Worm (Caenorhabditis elegans) whole organism, late embryonic: ENCODE data around the gene T13A10.2.
A peak's percentile ranks its signal among the peaks of the same experiment; 100 is the strongest.

ENCODE experiments used
- F13H6.1 ChIP-seq: sonication (generic microtip); optimal IDR thresholded peaks from 2 replicates; lab custom pipeline; 2016; ENCODE audit warnings: missing genetic modification characterization, missing compliant biosample characterization
- K02D7.2 ChIP-seq: sonication (generic microtip); optimal IDR thresholded peaks from 2 replicates; lab custom pipeline; 2017; ENCODE audit warnings: mild to moderate bottlenecking, missing genetic modification characterization, missing compliant biosample characterization
- T23F11.4 ChIP-seq: fragments of 200-800 bp; sonication (Bioruptor generic); optimal IDR thresholded peaks from 2 replicates; lab custom pipeline; 2018; ENCODE audit warnings: mild to moderate bottlenecking, missing genetic modification characterization, missing compliant biosample characterization
- ahr-1 ChIP-seq: sonication (generic microtip); optimal IDR thresholded peaks from 2 replicates; lab custom pipeline; 2016; ENCODE audit warnings: missing genetic modification characterization, missing compliant biosample characterization
- ama-1 ChIP-seq: fragments of 150-350 bp; optimal IDR thresholded peaks from 2 replicates; lab custom pipeline; 2014
- ceh-18 ChIP-seq: sonication (generic microtip); optimal IDR thresholded peaks from 2 replicates; lab custom pipeline; 2016; ENCODE audit warnings: missing genetic modification characterization, missing compliant biosample characterization
- ceh-19 ChIP-seq: fragments of 200-800 bp; sonication (Bioruptor generic); optimal IDR thresholded peaks from 2 replicates; lab custom pipeline; 2018; ENCODE audit warnings: mild to moderate bottlenecking, missing genetic modification characterization, missing compliant biosample characterization
- ceh-2 ChIP-seq: sonication (generic microtip); optimal IDR thresholded peaks from 2 replicates; lab custom pipeline; 2016; ENCODE audit warnings: missing genotype, missing genetic modification characterization, missing compliant biosample characterization
- ceh-24 ChIP-seq: sonication (generic microtip); optimal IDR thresholded peaks from 2 replicates; lab custom pipeline; 2016; ENCODE audit warnings: mild to moderate bottlenecking, missing genetic modification characterization, missing compliant biosample characterization
- ceh-31 ChIP-seq: sonication (generic microtip); optimal IDR thresholded peaks from 2 replicates; lab custom pipeline; 2016; ENCODE audit warnings: missing genetic modification characterization, missing compliant biosample characterization
- ceh-6 ChIP-seq: fragments of 200-800 bp; sonication (Bioruptor generic); optimal IDR thresholded peaks from 2 replicates; lab custom pipeline; 2018; ENCODE audit warnings: mild to moderate bottlenecking, missing genetic modification characterization, missing compliant biosample characterization
- ceh-9 ChIP-seq: sonication (generic microtip); optimal IDR thresholded peaks from 2 replicates; lab custom pipeline; 2016; ENCODE audit warnings: mild to moderate bottlenecking, missing genetic modification characterization, inconsistent platforms, missing compliant biosample characterization
- dmd-4 ChIP-seq: sonication (generic microtip); optimal IDR thresholded peaks from 2 replicates; lab custom pipeline; 2016; ENCODE audit warnings: borderline replicate concordance, missing genetic modification characterization, missing compliant biosample characterization
- dve-1 ChIP-seq: sonication (generic microtip); optimal IDR thresholded peaks from 2 replicates; lab custom pipeline; 2017; ENCODE audit warnings: antibody characterized with exemption, mild to moderate bottlenecking, missing genetic modification characterization, missing compliant biosample characterization
- elt-2 ChIP-seq: sonication (generic microtip); optimal IDR thresholded peaks from 2 replicates; lab custom pipeline; 2016; ENCODE audit warnings: missing genetic modification reagents, missing genetic modification characterization, missing compliant biosample characterization
- elt-4 ChIP-seq: sonication (generic microtip); optimal IDR thresholded peaks from 2 replicates; lab custom pipeline; 2016; ENCODE audit warnings: missing genetic modification characterization, missing compliant biosample characterization
- fax-1 ChIP-seq: sonication (generic microtip); optimal IDR thresholded peaks from 2 replicates; lab custom pipeline; 2016; ENCODE audit warnings: missing genotype, missing genetic modification characterization, missing compliant biosample characterization
- fkh-10 ChIP-seq: fragments of 150-350 bp; optimal IDR thresholded peaks from 2 replicates; lab custom pipeline; 2014; ENCODE audit warnings: missing biosample characterization, missing genetic modification reagents, missing genetic modification characterization
- hlh-13 ChIP-seq: fragments of 200-800 bp; sonication (Bioruptor generic); optimal IDR thresholded peaks from 2 replicates; lab custom pipeline; 2018; ENCODE audit warnings: mild to moderate bottlenecking, missing genetic modification characterization, missing compliant biosample characterization
- hlh-15 ChIP-seq: sonication (generic microtip); optimal IDR thresholded peaks from 2 replicates; lab custom pipeline; 2016; ENCODE audit warnings: missing genetic modification characterization, missing compliant biosample characterization
- hlh-30 ChIP-seq: sonication (generic microtip); optimal IDR thresholded peaks from 2 replicates; lab custom pipeline; 2017; ENCODE audit warnings: antibody characterized with exemption, missing genetic modification characterization, missing compliant biosample characterization; ENCODE audit not compliant: insufficient read depth
- hlh-6 ChIP-seq: sonication (generic microtip); optimal IDR thresholded peaks from 2 replicates; lab custom pipeline; 2016; ENCODE audit warnings: missing genotype, missing genetic modification characterization, missing compliant biosample characterization
- madf-2 ChIP-seq: sonication (generic microtip); optimal IDR thresholded peaks from 2 replicates; lab custom pipeline; 2017; ENCODE audit warnings: missing genetic modification characterization, missing compliant biosample characterization
- mec-3 ChIP-seq: sonication (generic microtip); optimal IDR thresholded peaks from 2 replicates; lab custom pipeline; 2016; ENCODE audit warnings: borderline replicate concordance, missing genetic modification characterization, missing compliant biosample characterization
- nfya-1 ChIP-seq: sonication (generic microtip); optimal IDR thresholded peaks from 2 replicates; lab custom pipeline; 2017; ENCODE audit warnings: missing genetic modification characterization, mild to moderate bottlenecking, missing compliant biosample characterization, antibody characterized with exemption, moderate library complexity
- nhr-11 ChIP-seq: fragments of 150-350 bp; optimal IDR thresholded peaks from 2 replicates; lab custom pipeline; 2014; ENCODE audit warnings: missing biosample characterization, missing genetic modification characterization
- pat-9 ChIP-seq: fragments of 200-800 bp; sonication (Bioruptor generic); optimal IDR thresholded peaks from 2 replicates; lab custom pipeline; 2018; ENCODE audit warnings: mild to moderate bottlenecking, missing genetic modification characterization, moderate library complexity, missing compliant biosample characterization
- pax-1 ChIP-seq: fragments of 150-350 bp; optimal IDR thresholded peaks from 2 replicates; lab custom pipeline; 2014; ENCODE audit warnings: missing biosample characterization, missing genetic modification characterization
- pha-2 ChIP-seq: sonication (generic microtip); optimal IDR thresholded peaks from 2 replicates; lab custom pipeline; 2017; ENCODE audit warnings: mild to moderate bottlenecking, missing genetic modification characterization, missing compliant biosample characterization
- pros-1 ChIP-seq: fragments of 150-350 bp; optimal IDR thresholded peaks from 2 replicates; lab custom pipeline; 2014; ENCODE audit warnings: missing biosample characterization, missing genetic modification reagents, missing genetic modification characterization
- ref-2 ChIP-seq: sonication (generic microtip); optimal IDR thresholded peaks from 2 replicates; lab custom pipeline; 2016; ENCODE audit warnings: missing genetic modification characterization, missing compliant biosample characterization
- rnt-1 ChIP-seq: sonication (generic microtip); optimal IDR thresholded peaks from 2 replicates; lab custom pipeline; 2016; ENCODE audit warnings: missing genetic modification characterization, missing compliant biosample characterization
- sdc-2 ChIP-seq: sonication (generic microtip); optimal IDR thresholded peaks from 2 replicates; lab custom pipeline; 2016; ENCODE audit warnings: missing genotype, missing genetic modification characterization, missing compliant biosample characterization
- sox-2 ChIP-seq: fragments of 200-800 bp; sonication (Bioruptor generic); IDR thresholded peaks from 2 replicates; pipeline ENCODE4 v1.3.6; 2022; ENCODE audit warnings: missing genetic modification reagents, missing genetic modification characterization, missing compliant biosample characterization
- tbx-7 ChIP-seq: sonication (generic microtip); optimal IDR thresholded peaks from 2 replicates; lab custom pipeline; 2016; ENCODE audit warnings: missing genotype, missing genetic modification characterization, missing compliant biosample characterization
- ttx-3 ChIP-seq: sonication (generic microtip); optimal IDR thresholded peaks from 2 replicates; lab custom pipeline; 2016; ENCODE audit warnings: missing genetic modification reagents, missing genetic modification characterization, missing compliant biosample characterization
- unc-3 ChIP-seq, 2 experiments: fragments of 200-800 bp in 1 of 2; sonication (Bioruptor generic) in 1 of 2; sonication (generic microtip) in 1 of 2; conservative IDR thresholded peaks in 1 of 2; optimal IDR thresholded peaks in 1 of 2; 2 replicates each; pipeline versions ENCODE4 v1.3.6 to Lab custom; 2016 to 2022; ENCODE audit warnings: missing compliant biosample characterization in 2 of 2, missing genetic modification characterization in 2 of 2, missing genetic modification reagents in 1 of 2
- unc-42 ChIP-seq: sonication (generic microtip); optimal IDR thresholded peaks from 2 replicates; lab custom pipeline; 2016; ENCODE audit warnings: missing genotype, missing genetic modification characterization, missing compliant biosample characterization
- unc-55 ChIP-seq: sonication (generic microtip); optimal IDR thresholded peaks from 2 replicates; lab custom pipeline; 2017; ENCODE audit warnings: missing biosample characterization, missing genetic modification reagents, missing genetic modification characterization
- ztf-16 ChIP-seq: sonication (generic microtip); optimal IDR thresholded peaks from 2 replicates; lab custom pipeline; 2017; ENCODE audit warnings: missing genetic modification characterization, missing compliant biosample characterization

Gene T13A10.2

ce11 chrIV:6290741-6291140, 37.6 kb downstream of the T13A10.2 start, which contains the start of gene srv-24:
Gene srv-24 (minus strand): TSS chrIV:6290841.
- TF ChIP-seq ahr-1 (tag; lab: Kevin White, UChicago) = no peak
- no peak for TF ChIP-seq ceh-2
- TF ChIP-seq unc-42 (tag; lab: Kevin White, UChicago) = no peak
- no peak for TF ChIP-seq ama-1 (lab: Kevin White, UChicago)
- no peak for TF ChIP-seq K02D7.2 (tag; lab: Kevin White, UChicago)
- no peak for TF ChIP-seq dve-1 (tag; lab: Kevin White, UChicago)
- no peak for TF ChIP-seq T23F11.4 (GFP tag; lab: Kevin White, UChicago)
- TF ChIP-seq ceh-18 (tag; lab: Kevin White, UChicago) = no peak
- TF ChIP-seq hlh-13 (GFP tag; lab: Kevin White, UChicago) = no peak
- TF ChIP-seq ttx-3 = no peak
- no peak for TF ChIP-seq elt-4 (tag; lab: Kevin White, UChicago)
- TF ChIP-seq nfya-1 (tag; lab: Kevin White, UChicago) = no peak
- TF ChIP-seq madf-2 (tag; lab: Kevin White, UChicago) = no peak
- no peak for TF ChIP-seq sox-2 (GFP tag; lab: Robert Waterston, UW)
- no peak for TF ChIP-seq hlh-6 (tag; lab: Kevin White, UChicago)
- no peak for TF ChIP-seq unc-3 (GFP tag; conservative IDR thresholded peaks at IDR 0.05; lab: Robert Waterston, UW)
- TF ChIP-seq unc-3 (tag; optimal IDR thresholded peaks at IDR 0.05; lab: Kevin White, UChicago) = no peak
- TF ChIP-seq tbx-7 (tag; lab: Kevin White, UChicago) = no peak

- no peak for TF ChIP-seq sdc-2
- TF ChIP-seq F13H6.1 (tag; lab: Kevin White, UChicago) = no peak
- TF ChIP-seq dmd-4 (tag; lab: Kevin White, UChicago) = no peak
- peak; percentile 34 for TF ChIP-seq ama-1 (lab: Kevin White, UChicago)
- no peak for TF ChIP-seq ceh-19 (GFP tag; lab: Kevin White, UChicago)
- TF ChIP-seq ceh-31 (tag; lab: Kevin White, UChicago) = peak; percentile 53
- no peak for TF ChIP-seq dve-1 (tag; lab: Kevin White, UChicago)
- no peak for TF ChIP-seq fax-1 (tag; lab: Kevin White, UChicago)
- TF ChIP-seq ceh-24 (tag; lab: Kevin White, UChicago) = no peak
- no peak for TF ChIP-seq ttx-3
- TF ChIP-seq fkh-10 (GFP tag; lab: Kevin White, UChicago) = no peak
- no peak for TF ChIP-seq mec-3
- TF ChIP-seq ztf-16 (tag; lab: Kevin White, UChicago) = no peak
- TF ChIP-seq elt-2 (tag; lab: Kevin White, UChicago) = peak; percentile 26
- no peak for TF ChIP-seq ceh-18 (tag; lab: Kevin White, UChicago)
- no peak for TF ChIP-seq pat-9
- TF ChIP-seq T23F11.4 (GFP tag; lab: Kevin White, UChicago) = no peak
These were observed 41.0 kb downstream of the T13A10.2 start, which contains the start of gene hil-2 for ce11 chrIV:6294081-6294480. Gene hil-2 (plus strand): TSS chrIV:6294240.

ce11 chrIV:6298253-6298652, 45.2 kb downstream of the T13A10.2 start, which contains the start of gene srv-27:
Gene srv-27 (minus strand): TSS chrIV:6298353.
- no peak for TF ChIP-seq madf-2 (tag; lab: Kevin White, UChicago)
- TF ChIP-seq elt-4 (tag; lab: Kevin White, UChicago) = no peak
- TF ChIP-seq pax-1 (tag; lab: Kevin White, UChicago) = no peak
- TF ChIP-seq dve-1 (tag; lab: Kevin White, UChicago) = no peak
- TF ChIP-seq tbx-7 (tag; lab: Kevin White, UChicago) = no peak
- TF ChIP-seq ceh-31 (tag; lab: Kevin White, UChicago) = no peak
- TF ChIP-seq ref-2 (tag; lab: Kevin White, UChicago) = no peak
- no peak for TF ChIP-seq unc-55
- TF ChIP-seq nhr-11 (tag; lab: Kevin White, UChicago) = no peak
- TF ChIP-seq ceh-6 = no peak
- TF ChIP-seq rnt-1 = no peak
- no peak for TF ChIP-seq hlh-30 (tag; lab: Kevin White, UChicago)
- no peak for TF ChIP-seq pha-2 (tag; lab: Kevin White, UChicago)
- TF ChIP-seq pros-1 (tag; lab: Kevin White, UChicago) = no peak
- no peak for TF ChIP-seq ceh-9 (tag; lab: Kevin White, UChicago)
- no peak for TF ChIP-seq hlh-15 (tag; lab: Kevin White, UChicago)
- TF ChIP-seq, all 69 proteins: peak for 0
